Fruit fly (Drosophila melanogaster) whole organism, embryonic: ENCODE results near the gene Alh.

Source experiments
- CG10267 ChIP-seq: fragments of 200-800 bp; sonication (Bioruptor generic); optimal IDR thresholded peaks from 2 replicates; lab custom pipeline; 2018; ENCODE audit warnings: missing biosample characterization, mild to moderate bottlenecking, missing genetic modification characterization, moderate library complexity
- CG11456 ChIP-seq: fragments of 200-800 bp; sonication (Bioruptor generic); IDR thresholded peaks from 3 replicates; pipeline ENCODE4 v1.3.6; 2022; ENCODE audit warnings: missing biosample characterization, missing genetic modification characterization
- CG11560 ChIP-seq: fragments of 200-800 bp; sonication (Bioruptor generic); IDR thresholded peaks from 3 replicates; pipeline ENCODE4 v1.3.6; 2022; ENCODE audit warnings: missing biosample characterization, missing genetic modification characterization
- CG11723 ChIP-seq: fragments of 200-800 bp; sonication (Bioruptor generic); optimal IDR thresholded peaks from 2 replicates; lab custom pipeline; 2017; ENCODE audit warnings: missing biosample characterization, mild to moderate bottlenecking, missing genetic modification characterization
- CG14860 ChIP-seq: fragments of 200-800 bp; sonication (Bioruptor generic); IDR thresholded peaks from 3 replicates; pipeline ENCODE4 v1.3.6; 2022; ENCODE audit warnings: missing biosample characterization, missing genetic modification characterization; ENCODE audit not compliant: partially characterized antibody
- CG16779 ChIP-seq: fragments of 200-800 bp; sonication (Bioruptor generic); IDR thresholded peaks from 2 replicates; pipeline ENCODE4 v1.3.6; 2022; ENCODE audit warnings: missing biosample characterization, missing genetic modification characterization
- CG17186 ChIP-seq: fragments of 200-800 bp; sonication (Bioruptor generic); optimal IDR thresholded peaks from 3 replicates; lab custom pipeline; 2017; ENCODE audit warnings: missing biosample characterization, missing genetic modification reagents, missing genetic modification characterization
- CG17385 ChIP-seq: fragments of 200-800 bp; sonication (Bioruptor generic); optimal IDR thresholded peaks from 3 replicates; lab custom pipeline; 2018; ENCODE audit warnings: missing biosample characterization, mild to moderate bottlenecking, missing genetic modification characterization
- CG17829 ChIP-seq: fragments of 200-800 bp; optimal IDR thresholded peaks from 2 replicates; lab custom pipeline; 2019; ENCODE audit warnings: missing biosample characterization, mild to moderate bottlenecking, missing genetic modification characterization, moderate library complexity
- CG1832 ChIP-seq: fragments of 200-800 bp; sonication (Bioruptor generic); optimal IDR thresholded peaks from 2 replicates; lab custom pipeline; 2017; ENCODE audit warnings: missing biosample characterization, mild to moderate bottlenecking, missing genetic modification characterization, inconsistent platforms
- CG3163 ChIP-seq: fragments of 200-800 bp; sonication (Bioruptor generic); optimal IDR thresholded peaks from 3 replicates; lab custom pipeline; 2016; ENCODE audit warnings: missing biosample characterization, missing genetic modification characterization
- CG32767 ChIP-seq: fragments of 200-800 bp; sonication (Bioruptor generic); IDR thresholded peaks from 2 replicates; pipeline ENCODE4 v1.3.6; 2022; ENCODE audit warnings: missing biosample characterization, missing genetic modification characterization
- CG3838 ChIP-seq: fragments of 200-800 bp; sonication (Bioruptor generic); optimal IDR thresholded peaks from 3 replicates; lab custom pipeline; 2016; ENCODE audit warnings: missing biosample characterization, missing genetic modification characterization
- CG3995 ChIP-seq: fragments of 200-800 bp; sonication (Bioruptor generic); optimal IDR thresholded peaks from 3 replicates; lab custom pipeline; 2016; ENCODE audit warnings: missing biosample characterization, missing genetic modification characterization
- CG7271 ChIP-seq: fragments of 200-800 bp; sonication (Bioruptor generic); optimal IDR thresholded peaks from 2 replicates; lab custom pipeline; 2018; ENCODE audit warnings: missing biosample characterization, mild to moderate bottlenecking, missing genetic modification characterization, moderate library complexity
- CG8281 ChIP-seq: fragments of 200-800 bp; sonication (Bioruptor generic); optimal IDR thresholded peaks from 2 replicates; lab custom pipeline; 2018; ENCODE audit warnings: missing biosample characterization, mild to moderate bottlenecking, missing genetic modification characterization, moderate library complexity
- CG8388 ChIP-seq: fragments of 200-800 bp; sonication (Bioruptor generic); optimal IDR thresholded peaks from 2 replicates; lab custom pipeline; 2019; ENCODE audit warnings: missing biosample characterization, mild to moderate bottlenecking, missing genetic modification characterization, moderate library complexity
- CG8924 ChIP-seq: fragments of 200-800 bp; optimal IDR thresholded peaks from 3 replicates; lab custom pipeline; 2019; ENCODE audit warnings: missing biosample characterization, mild to moderate bottlenecking, missing genetic modification characterization, moderate library complexity
- Chrac-16 ChIP-seq: fragments of 200-800 bp; sonication (Bioruptor generic); optimal IDR thresholded peaks from 3 replicates; lab custom pipeline; 2016; ENCODE audit warnings: missing biosample characterization, missing genetic modification characterization
- CoRest ChIP-seq: fragments of 200-800 bp; sonication (Bioruptor generic); optimal IDR thresholded peaks from 3 replicates; lab custom pipeline; 2018; ENCODE audit warnings: missing biosample characterization, mild to moderate bottlenecking, missing genetic modification characterization, moderate library complexity
- Drgx ChIP-seq: fragments of 200-800 bp; sonication (Bioruptor generic); IDR thresholded peaks from 2 replicates; pipeline ENCODE4 v1.3.6; 2022; ENCODE audit warnings: missing biosample characterization, missing genetic modification characterization
- Ets97D ChIP-seq: fragments of 200-800 bp; sonication (Bioruptor generic); optimal IDR thresholded peaks from 3 replicates; lab custom pipeline; 2016; ENCODE audit warnings: missing biosample characterization, missing genetic modification characterization
- Fer1 ChIP-seq: fragments of 200-800 bp; sonication (Bioruptor generic); optimal IDR thresholded peaks from 2 replicates; lab custom pipeline; 2017; ENCODE audit warnings: missing biosample characterization, mild to moderate bottlenecking, missing genetic modification characterization
- HLH3B ChIP-seq: fragments of 200-800 bp; sonication (Bioruptor generic); IDR thresholded peaks from 2 replicates; pipeline ENCODE4 v1.3.6; 2022; ENCODE audit warnings: missing biosample characterization, missing genetic modification characterization
- Hmx ChIP-seq: fragments of 200-800 bp; sonication (Bioruptor generic); optimal IDR thresholded peaks from 2 replicates; lab custom pipeline; 2016; ENCODE audit warnings: missing biosample characterization, missing genetic modification characterization
- Hsf ChIP-seq: fragments of 200-800 bp; sonication (Bioruptor generic); optimal IDR thresholded peaks from 3 replicates; lab custom pipeline; 2016; ENCODE audit warnings: missing biosample characterization, missing genetic modification characterization
- Lpt ChIP-seq: fragments of >200 bp; optimal IDR thresholded peaks from 2 replicates; lab custom pipeline; 2018; ENCODE audit warnings: missing biosample characterization, missing genetic modification characterization
- MESR4 ChIP-seq: fragments of 200-800 bp; sonication (Bioruptor generic); optimal IDR thresholded peaks from 2 replicates; lab custom pipeline; 2018; ENCODE audit warnings: missing biosample characterization, mild to moderate bottlenecking, missing genetic modification characterization, moderate library complexity
- Mad ChIP-seq: fragments of 200-800 bp; sonication (Bioruptor generic); optimal IDR thresholded peaks from 2 replicates; lab custom pipeline; 2016; ENCODE audit warnings: missing biosample characterization, missing genetic modification characterization
- Med ChIP-seq: fragments of 200-800 bp; sonication (Bioruptor generic); peaks from one replicate; lab custom pipeline; 2016; ENCODE audit warnings: missing biosample characterization, missing genetic modification characterization, mild to moderate bottlenecking, inconsistent platforms, moderate library complexity
- Myb ChIP-seq: fragments of 200-800 bp; sonication (Bioruptor generic); optimal IDR thresholded peaks from 2 replicates; lab custom pipeline; 2016; ENCODE audit warnings: missing biosample characterization, missing genetic modification characterization
- NK7.1 ChIP-seq: fragments of 200-800 bp; sonication (Bioruptor generic); optimal IDR thresholded peaks from 3 replicates; lab custom pipeline; 2016; ENCODE audit warnings: missing biosample characterization, missing genetic modification characterization
- Scr ChIP-seq: fragments of 200-800 bp; sonication (Bioruptor generic); IDR thresholded peaks from 2 replicates; pipeline ENCODE4 v1.3.6; 2022; ENCODE audit warnings: missing biosample characterization, missing genetic modification characterization; ENCODE audit not compliant: partially characterized antibody
- Taf1 ChIP-seq: fragments of 200-800 bp; sonication (Bioruptor generic); IDR thresholded peaks from 2 replicates; pipeline ENCODE4 v1.3.6; 2022; ENCODE audit warnings: missing biosample characterization, missing genetic modification characterization
- Xrp1 ChIP-seq: fragments of 200-800 bp; sonication (Bioruptor generic); IDR thresholded peaks from 2 replicates; pipeline ENCODE4 v1.3.6; 2022; ENCODE audit warnings: missing biosample characterization, missing genetic modification characterization
- ab ChIP-seq: fragments of 200-800 bp; sonication (Bioruptor generic); optimal IDR thresholded peaks from 2 replicates; lab custom pipeline; 2016; ENCODE audit warnings: missing biosample characterization, missing genetic modification characterization
- ara ChIP-seq: fragments of 200-800 bp; sonication (Bioruptor generic); IDR thresholded peaks from 2 replicates; pipeline ENCODE4 v1.3.6; 2022; ENCODE audit warnings: missing biosample characterization, missing genetic modification characterization
- az2 ChIP-seq: fragments of 200-800 bp; sonication (Bioruptor generic); optimal IDR thresholded peaks from 3 replicates; lab custom pipeline; 2016; ENCODE audit warnings: missing biosample characterization, missing genetic modification characterization
- cas ChIP-seq: fragments of 200-800 bp; sonication (Bioruptor generic); IDR thresholded peaks from 2 replicates; pipeline ENCODE4 v1.3.6; 2022; ENCODE audit warnings: missing biosample characterization, missing genetic modification characterization
- chinmo ChIP-seq: fragments of 200-800 bp; sonication (Bioruptor generic); IDR thresholded peaks from 4 replicates; pipeline ENCODE4 v1.3.6; 2022; ENCODE audit warnings: missing biosample characterization, missing genetic modification characterization; ENCODE audit not compliant: partially characterized antibody
- danr ChIP-seq: fragments of 200-800 bp; sonication (Bioruptor generic); IDR thresholded peaks from 2 replicates; pipeline ENCODE4 v1.3.6; 2022; ENCODE audit warnings: missing biosample characterization, missing genetic modification characterization
- fu2 ChIP-seq: fragments of 200-800 bp; sonication (Bioruptor generic); optimal IDR thresholded peaks from 2 replicates; lab custom pipeline; 2016; ENCODE audit warnings: missing biosample characterization, missing genetic modification characterization
- gem ChIP-seq: fragments of 200-800 bp; sonication (Bioruptor generic); optimal IDR thresholded peaks from 2 replicates; lab custom pipeline; 2019; ENCODE audit warnings: missing biosample characterization, mild to moderate bottlenecking, missing genetic modification characterization, moderate library complexity
- knrl ChIP-seq: fragments of 200-800 bp; sonication (Bioruptor generic); IDR thresholded peaks from 3 replicates; pipeline ENCODE4 v1.3.6; 2022; ENCODE audit warnings: missing biosample characterization, missing genetic modification characterization; ENCODE audit not compliant: partially characterized antibody
- mam ChIP-seq: fragments of 200-800 bp; sonication (Bioruptor generic); optimal IDR thresholded peaks from 3 replicates; lab custom pipeline; 2016; ENCODE audit warnings: missing biosample characterization, missing genetic modification characterization
- pzg ChIP-seq: fragments of 200-800 bp; sonication (Bioruptor generic); optimal IDR thresholded peaks from 3 replicates; lab custom pipeline; 2018; ENCODE audit warnings: missing biosample characterization, mild to moderate bottlenecking, missing genetic modification characterization, moderate library complexity
- sd ChIP-seq: fragments of 200-800 bp; sonication (Bioruptor generic); optimal IDR thresholded peaks from 3 replicates; lab custom pipeline; 2018; ENCODE audit warnings: missing biosample characterization, mild to moderate bottlenecking, missing genetic modification characterization, moderate library complexity
- slou ChIP-seq: fragments of 200-800 bp; sonication (Bioruptor generic); optimal IDR thresholded peaks from 3 replicates; lab custom pipeline; 2016; ENCODE audit warnings: missing biosample characterization, missing genetic modification characterization
- sob ChIP-seq: fragments of 200-800 bp; sonication (Bioruptor generic); IDR thresholded peaks from 2 replicates; pipeline ENCODE4 v1.3.6; 2022; ENCODE audit warnings: missing biosample characterization, missing genetic modification characterization
- stwl ChIP-seq: fragments of 200-800 bp; sonication (Bioruptor generic); optimal IDR thresholded peaks from 3 replicates; lab custom pipeline; 2018; ENCODE audit warnings: missing biosample characterization, mild to moderate bottlenecking, missing genetic modification characterization, moderate library complexity
- tgo ChIP-seq: fragments of 200-800 bp; sonication (Bioruptor generic); IDR thresholded peaks from 3 replicates; pipeline ENCODE4 v1.3.6; 2022; ENCODE audit warnings: missing biosample characterization, missing genetic modification characterization
- trem ChIP-seq: fragments of 200-800 bp; optimal IDR thresholded peaks from 3 replicates; lab custom pipeline; 2019; ENCODE audit warnings: missing biosample characterization, mild to moderate bottlenecking, missing genetic modification characterization, moderate library complexity

The Alh gene

dm6 chr3R:7093592-7093991, 30.4 kb downstream of the Alh start (continued):
- TF ChIP-seq trem (tag; lab: Kevin White, UChicago) (peak; percentile 27), CG1832 (GFP tag; lab: Kevin White, UChicago) (no peak), CG10267 (tag; lab: Kevin White, UChicago) (peak; percentile 29), ara (GFP tag; lab: Robert Waterston, UW) (peak; percentile 19; the same call in 1 of the 2 replicates), CG32767 (GFP tag; lab: Robert Waterston, UW) (no peak), CG8924 (tag; lab: Kevin White, UChicago) (peak; percentile 1), Fer1 (GFP tag; lab: Kevin White, UChicago) (peak; percentile 8), CG14860 (GFP tag; lab: Robert Waterston, UW) (peak; percentile 10; the same call in 1 of the 3 replicates), gem (no peak), CoRest (tag; lab: Kevin White, UChicago) (peak; percentile 35), mam (GFP tag; lab: Kevin White, UChicago) (peak; percentile 10), CG17829 (tag; lab: Kevin White, UChicago) (peak; percentile 12), Drgx (GFP tag; lab: Robert Waterston, UW) (no peak), knrl (GFP tag; lab: Robert Waterston, UW) (no peak), ab (GFP tag; lab: Kevin White, UChicago) (no peak), MESR4 (GFP tag; lab: Kevin White, UChicago) (no peak), HLH3B (no peak), fu2 (GFP tag; lab: Kevin White, UChicago) (no peak), chinmo (GFP tag; lab: Robert Waterston, UW) (no peak), tgo (GFP tag; lab: Robert Waterston, UW) (peak; percentile 23; the same call in 1 of the 3 replicates), NK7.1 (no peak), stwl (tag; lab: Kevin White, UChicago) (peak; percentile 50), CG8388 (GFP tag; lab: Kevin White, UChicago) (peak; percentile 99), CG17385 (peak; percentile 5), Med (GFP tag; lab: Kevin White, UChicago) (peak; percentile 66), Hmx (GFP tag; lab: Kevin White, UChicago) (no peak), az2 (peak; percentile 19), CG3995 (GFP tag; lab: Kevin White, UChicago) (peak; percentile 96), cas (GFP tag; lab: Robert Waterston, UW) (no peak), slou (GFP tag; lab: Kevin White, UChicago) (no peak), CG3163 (GFP tag; lab: Kevin White, UChicago) (no peak), danr (GFP tag; lab: Robert Waterston, UW) (no peak), Taf1 (GFP tag; lab: Robert Waterston, UW) (0 out of 2 replicates have a peak, but pooled peaks have one; percentile 9), CG11723 (GFP tag; lab: Kevin White, UChicago) (no peak), sob (GFP tag; lab: Robert Waterston, UW) (peak; percentile 63), CG3838 (GFP tag; lab: Kevin White, UChicago) (no peak), pzg (GFP tag; lab: Kevin White, UChicago) (peak; percentile 32), CG8281 (tag; lab: Kevin White, UChicago) (no peak), CG16779 (GFP tag; lab: Robert Waterston, UW) (no peak), Scr (GFP tag; lab: Robert Waterston, UW) (peak; percentile 45), Myb (GFP tag; lab: Kevin White, UChicago) (no peak), CG11560 (no peak), CG11456 (GFP tag; lab: Robert Waterston, UW) (no peak), Hsf (GFP tag; lab: Kevin White, UChicago) (no peak), CG7271 (tag; lab: Kevin White, UChicago) (no peak), Ets97D (GFP tag; lab: Kevin White, UChicago) (peak; percentile 7), Mad (GFP tag; lab: Kevin White, UChicago) (no peak), sd (tag; lab: Kevin White, UChicago) (no peak), Chrac-16 (GFP tag; lab: Kevin White, UChicago) (peak; percentile 12), Lpt (no peak), CG17186 (no peak), Xrp1 (GFP tag; lab: Robert Waterston, UW) (no peak; the same call in 1 of the 2 replicates)
